Fruit fly (Drosophila melanogaster) whole organism, embryonic: Measurements from ENCODE around the gene Grip128.
A peak's percentile ranks its signal among the peaks of the same experiment; 100 is the strongest.

Experiments
- Atf6 ChIP-seq: fragments of 200-800 bp; sonication (Bioruptor generic); IDR thresholded peaks from 2 replicates; pipeline ENCODE4 v1.3.6; 2022; ENCODE audit warnings: missing biosample characterization, missing genetic modification characterization
- BtbVII ChIP-seq: fragments of 200-800 bp; sonication (Bioruptor generic); optimal IDR thresholded peaks from 3 replicates; lab custom pipeline; 2017; ENCODE audit warnings: missing biosample characterization, mild to moderate bottlenecking, missing genetic modification characterization
- CG10209 ChIP-seq: fragments of 200-800 bp; sonication (Bioruptor generic); optimal IDR thresholded peaks from 3 replicates; lab custom pipeline; 2017; ENCODE audit warnings: missing biosample characterization, mild to moderate bottlenecking, missing genetic modification characterization, missing genetic modification reagents
- CG15601 ChIP-seq: fragments of 200-800 bp; sonication (Bioruptor generic); optimal IDR thresholded peaks from 3 replicates; lab custom pipeline; 2019; ENCODE audit warnings: missing biosample characterization, mild to moderate bottlenecking, missing genetic modification characterization, moderate library complexity
- CG1603 ChIP-seq: fragments of 200-800 bp; sonication (Bioruptor generic); optimal IDR thresholded peaks from 2 replicates; lab custom pipeline; 2019; ENCODE audit warnings: missing biosample characterization, mild to moderate bottlenecking, missing genetic modification characterization, moderate library complexity
- CG16813 ChIP-seq: fragments of 200-800 bp; sonication (Bioruptor generic); IDR thresholded peaks from 3 replicates; pipeline ENCODE4 v1.3.6; 2022; ENCODE audit warnings: missing biosample characterization, missing genetic modification characterization; ENCODE audit not compliant: partially characterized antibody
- CG17359 ChIP-seq: fragments of 200-800 bp; sonication (Bioruptor generic); optimal IDR thresholded peaks from 3 replicates; lab custom pipeline; 2018; ENCODE audit warnings: missing biosample characterization, mild to moderate bottlenecking, missing genetic modification characterization, moderate library complexity
- CG18599 ChIP-seq: fragments of 200-800 bp; sonication (Bioruptor generic); optimal IDR thresholded peaks from 3 replicates; lab custom pipeline; 2017; ENCODE audit warnings: missing biosample characterization, missing genetic modification characterization, mild to moderate bottlenecking, moderate library complexity, missing genetic modification reagents
- CG2678 ChIP-seq: fragments of 200-800 bp; sonication (Bioruptor generic); optimal IDR thresholded peaks from 3 replicates; lab custom pipeline; 2019; ENCODE audit warnings: missing biosample characterization, mild to moderate bottlenecking, missing genetic modification characterization, moderate library complexity
- CG31365 ChIP-seq: fragments of 200-800 bp; sonication (Bioruptor generic); optimal IDR thresholded peaks from 2 replicates; lab custom pipeline; 2018; ENCODE audit warnings: missing biosample characterization, mild to moderate bottlenecking, missing genetic modification characterization
- CG32772 ChIP-seq: fragments of 200-800 bp; sonication (Bioruptor generic); IDR thresholded peaks from 2 replicates; pipeline ENCODE4 v1.3.6; 2022; ENCODE audit warnings: missing biosample characterization, missing genetic modification characterization
- CG4360 ChIP-seq: fragments of 200-800 bp; sonication (Bioruptor generic); IDR thresholded peaks from 2 replicates; pipeline ENCODE4 v1.3.6; 2022; ENCODE audit warnings: missing biosample characterization, missing genetic modification characterization
- CG43689 ChIP-seq: fragments of 200-800 bp; sonication (Bioruptor generic); IDR thresholded peaks from 2 replicates; pipeline ENCODE4 v1.3.6; 2022; ENCODE audit warnings: missing biosample characterization, missing genetic modification characterization
- CG5180 ChIP-seq: fragments of 200-800 bp; sonication (Bioruptor generic); optimal IDR thresholded peaks from 3 replicates; lab custom pipeline; 2017; ENCODE audit warnings: missing biosample characterization, missing genetic modification characterization, mild to moderate bottlenecking, moderate library complexity, missing genetic modification reagents
- CG9609 ChIP-seq: fragments of 200-800 bp; sonication (Bioruptor generic); optimal IDR thresholded peaks from 3 replicates; lab custom pipeline; 2016; ENCODE audit warnings: missing biosample characterization, missing genetic modification characterization
- CG9727 ChIP-seq: fragments of 200-800 bp; sonication (Bioruptor generic); optimal IDR thresholded peaks from 3 replicates; lab custom pipeline; 2017; ENCODE audit warnings: missing biosample characterization, mild to moderate bottlenecking, missing genetic modification characterization
- CTCF ChIP-seq: fragments of 200-800 bp; sonication (Bioruptor generic); optimal IDR thresholded peaks from 2 replicates; lab custom pipeline; 2017; ENCODE audit warnings: missing biosample characterization, mild to moderate bottlenecking, missing genetic modification characterization, moderate library complexity
- HHEX ChIP-seq: fragments of 200-800 bp; sonication (Bioruptor generic); optimal IDR thresholded peaks from 3 replicates; lab custom pipeline; 2017; ENCODE audit warnings: missing biosample characterization, mild to moderate bottlenecking, missing genetic modification characterization, missing genetic modification reagents
- MESR4 ChIP-seq: fragments of 200-800 bp; sonication (Bioruptor generic); optimal IDR thresholded peaks from 2 replicates; lab custom pipeline; 2018; ENCODE audit warnings: missing biosample characterization, mild to moderate bottlenecking, missing genetic modification characterization, moderate library complexity
- Mad ChIP-seq: fragments of 200-800 bp; sonication (Bioruptor generic); optimal IDR thresholded peaks from 2 replicates; lab custom pipeline; 2016; ENCODE audit warnings: missing biosample characterization, missing genetic modification characterization
- NC2α ChIP-seq: fragments of 200-800 bp; sonication (Bioruptor generic); optimal IDR thresholded peaks from 2 replicates; lab custom pipeline; 2016; ENCODE audit warnings: missing biosample characterization, missing genetic modification characterization
- Nf-YA ChIP-seq: fragments of 200-800 bp; sonication (Bioruptor generic); IDR thresholded peaks from 2 replicates; pipeline ENCODE4 v1.3.6; 2022; ENCODE audit warnings: missing biosample characterization, missing genetic modification characterization
- Opbp ChIP-seq: fragments of 200-800 bp; sonication (Bioruptor generic); IDR thresholded peaks from 3 replicates; pipeline ENCODE4 v1.3.6; 2022; ENCODE audit warnings: missing biosample characterization, missing genetic modification characterization; ENCODE audit not compliant: partially characterized antibody
- Vsx1 ChIP-seq: fragments of 200-800 bp; sonication (Bioruptor generic); optimal IDR thresholded peaks from 2 replicates; lab custom pipeline; 2017; ENCODE audit warnings: missing biosample characterization, mild to moderate bottlenecking, missing genetic modification characterization, missing genetic modification reagents
- al ChIP-seq: fragments of 200-800 bp; sonication (Bioruptor generic); IDR thresholded peaks from 2 replicates; pipeline ENCODE4 v1.3.6; 2022; ENCODE audit warnings: missing biosample characterization, missing genetic modification characterization
- btn ChIP-seq: fragments of 200-800 bp; sonication (Bioruptor generic); optimal IDR thresholded peaks from 2 replicates; lab custom pipeline; 2016; ENCODE audit warnings: missing biosample characterization, missing genetic modification characterization
- chm ChIP-seq: fragments of 200-800 bp; sonication (Bioruptor generic); IDR thresholded peaks from 2 replicates; pipeline ENCODE4 v1.3.6; 2022; ENCODE audit warnings: missing biosample characterization, missing genetic modification characterization
- ems ChIP-seq: fragments of 200-800 bp; sonication (Bioruptor generic); optimal IDR thresholded peaks from 3 replicates; lab custom pipeline; 2016; ENCODE audit warnings: missing biosample characterization, missing genetic modification characterization
- esg ChIP-seq: fragments of 200-800 bp; sonication (Bioruptor generic); conservative IDR thresholded peaks from 2 replicates; pipeline ENCODE4 v1.3.6; 2022; ENCODE audit warnings: missing biosample characterization, missing genetic modification characterization
- fd64A ChIP-seq: fragments of 200-800 bp; sonication (Bioruptor generic); optimal IDR thresholded peaks from 3 replicates; lab custom pipeline; 2018; ENCODE audit warnings: missing biosample characterization, mild to moderate bottlenecking, missing genetic modification characterization
- fu2 ChIP-seq: fragments of 200-800 bp; sonication (Bioruptor generic); optimal IDR thresholded peaks from 2 replicates; lab custom pipeline; 2016; ENCODE audit warnings: missing biosample characterization, missing genetic modification characterization
- gce ChIP-seq: fragments of 200-800 bp; sonication (Bioruptor generic); IDR thresholded peaks from 3 replicates; pipeline ENCODE4 v1.3.6; 2022; ENCODE audit warnings: missing biosample characterization, missing genetic modification characterization
- gem ChIP-seq: fragments of 200-800 bp; sonication (Bioruptor generic); optimal IDR thresholded peaks from 2 replicates; lab custom pipeline; 2019; ENCODE audit warnings: missing biosample characterization, mild to moderate bottlenecking, missing genetic modification characterization, moderate library complexity
- grn ChIP-seq: fragments of 200-800 bp; sonication (Bioruptor generic); optimal IDR thresholded peaks from 3 replicates; lab custom pipeline; 2017; ENCODE audit warnings: missing biosample characterization, missing genetic modification characterization
- jumu ChIP-seq: fragments of 200-800 bp; sonication (Bioruptor generic); optimal IDR thresholded peaks from 3 replicates; lab custom pipeline; 2016; ENCODE audit warnings: missing biosample characterization, missing genetic modification characterization
- ken ChIP-seq: fragments of 200-800 bp; sonication (Bioruptor generic); IDR thresholded peaks from 3 replicates; pipeline ENCODE4 v1.3.6; 2022; ENCODE audit warnings: missing biosample characterization, missing genetic modification characterization
- lab ChIP-seq: fragments of 200-800 bp; sonication (Bioruptor generic); optimal IDR thresholded peaks from 3 replicates; lab custom pipeline; 2017; ENCODE audit warnings: missing biosample characterization, missing genetic modification characterization, mild to moderate bottlenecking, moderate library complexity, missing genetic modification reagents
- lov ChIP-seq, 2 experiments: fragments of 200-800 bp in 1 of 2; fragments of >200 bp in 1 of 2; sonication (Bioruptor generic) in 1 of 2; IDR thresholded peaks in 1 of 2; optimal IDR thresholded peaks in 1 of 2; 2 replicates in 1 of 2; 3 replicates in 1 of 2; pipeline versions ENCODE4 v1.3.6 to Lab custom; 2017 to 2022; ENCODE audit warnings: missing biosample characterization in 1 of 2, missing genetic modification characterization in 1 of 2
- nau ChIP-seq: fragments of 200-800 bp; sonication (Bioruptor generic); optimal IDR thresholded peaks from 3 replicates; lab custom pipeline; 2017; ENCODE audit warnings: missing biosample characterization, mild to moderate bottlenecking, missing genetic modification characterization, missing genetic modification reagents
- odd ChIP-seq: fragments of 200-800 bp; sonication (Bioruptor generic); optimal IDR thresholded peaks from 2 replicates; lab custom pipeline; 2017; ENCODE audit warnings: missing biosample characterization, mild to moderate bottlenecking, missing genetic modification characterization
- onecut ChIP-seq: fragments of 200-800 bp; sonication (Bioruptor generic); IDR thresholded peaks from 2 replicates; pipeline ENCODE4 v1.3.6; 2022; ENCODE audit warnings: missing biosample characterization, missing genetic modification characterization
- pho ChIP-seq: fragments of 200-800 bp; sonication (Bioruptor generic); optimal IDR thresholded peaks from 2 replicates; lab custom pipeline; 2016; ENCODE audit warnings: missing biosample characterization, missing genetic modification characterization
- sens ChIP-seq: fragments of 200-800 bp; sonication (Bioruptor generic); peaks from one replicate; lab custom pipeline; 2016; ENCODE audit warnings: missing biosample characterization, missing genetic modification characterization
- shn ChIP-seq: fragments of 200-800 bp; sonication (Bioruptor generic); optimal IDR thresholded peaks from 3 replicates; lab custom pipeline; 2016; ENCODE audit warnings: missing biosample characterization, missing genetic modification characterization
- sr ChIP-seq: fragments of 200-800 bp; sonication (Bioruptor generic); IDR thresholded peaks from 3 replicates; pipeline ENCODE4 v1.3.6; 2022; ENCODE audit warnings: missing biosample characterization, missing genetic modification characterization
- stc ChIP-seq: fragments of 200-800 bp; sonication (Bioruptor generic); IDR thresholded peaks from 2 replicates; pipeline ENCODE4 v1.3.6; 2022; ENCODE audit warnings: missing biosample characterization, missing genetic modification characterization
- tna ChIP-seq: fragments of 200-800 bp; sonication (Bioruptor generic); IDR thresholded peaks from 2 replicates; pipeline ENCODE4 v1.3.6; 2022; ENCODE audit warnings: missing biosample characterization, missing genetic modification characterization; ENCODE audit not compliant: partially characterized antibody
- twi ChIP-seq: fragments of 200-800 bp; optimal IDR thresholded peaks from 2 replicates; lab custom pipeline; 2019; ENCODE audit warnings: missing biosample characterization, mild to moderate bottlenecking, missing genetic modification characterization, moderate library complexity
- vvl ChIP-seq: fragments of 200-800 bp; sonication (Bioruptor generic); IDR thresholded peaks from 2 replicates; pipeline ENCODE4 v1.3.6; 2022; ENCODE audit warnings: missing biosample characterization, missing genetic modification characterization
- zfh2 ChIP-seq: fragments of 200-800 bp; sonication (Bioruptor generic); optimal IDR thresholded peaks from 2 replicates; lab custom pipeline; 2016; ENCODE audit warnings: missing biosample characterization, missing genetic modification characterization

The Grip128 gene

DNA sequence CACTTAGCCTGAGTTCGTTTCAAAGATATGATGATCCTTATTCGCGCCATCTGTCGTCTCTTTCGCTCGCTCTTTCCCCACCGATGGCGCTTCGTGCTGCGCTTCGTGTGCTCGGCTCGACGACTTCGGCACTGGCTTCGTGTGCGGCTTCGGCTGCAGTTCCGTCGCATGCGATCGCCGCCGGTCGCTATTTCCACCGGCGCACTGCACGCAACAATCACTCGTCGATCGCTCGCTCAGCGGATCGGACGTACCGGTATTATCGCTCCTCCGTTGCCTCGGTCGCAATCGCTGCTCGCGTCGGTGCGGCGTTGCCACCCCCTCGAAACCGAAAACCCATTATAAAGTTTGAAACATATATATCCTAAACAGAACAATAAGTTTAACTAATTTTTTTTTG lies 26.9 kb upstream of the Grip128 start (continued):
- TF ChIP-seq NC2α (GFP tag; lab: Kevin White, UChicago) = peak; percentile 9
- peak; percentile 4 for TF ChIP-seq CG15601 (tag; lab: Kevin White, UChicago)
- TF ChIP-seq CG32772 = peak; percentile 12; the same call in 1 of the 2 replicates
- TF ChIP-seq CG16813 = no peak
- TF ChIP-seq grn = peak; percentile 13
- peak; percentile 50 for TF ChIP-seq CTCF (GFP tag; lab: Kevin White, UChicago)
- 0 out of 2 replicates have a peak, but pooled peaks have one; percentile 28 for TF ChIP-seq Nf-YA (GFP tag; lab: Robert Waterston, UW)
- TF ChIP-seq sens = peak; percentile 79
- TF ChIP-seq tna (GFP tag; lab: Robert Waterston, UW) = peak; percentile 33; the same call in 1 of the 2 replicates
- TF ChIP-seq jumu = peak; percentile 27
- TF ChIP-seq twi = peak; percentile 44
- no peak for TF ChIP-seq fu2 (GFP tag; lab: Kevin White, UChicago)
- peak; percentile 8 for TF ChIP-seq CG18599 (GFP tag; lab: Kevin White, UChicago)
- no peak for TF ChIP-seq CG9609 (GFP tag; lab: Kevin White, UChicago)
- no peak for TF ChIP-seq lov (optimal IDR thresholded peaks at IDR 0.05; lab: Kevin White, UChicago)
- TF ChIP-seq lov (GFP tag; IDR thresholded peaks at IDR 0.05; lab: Robert Waterston, UW) = 0 out of 3 replicates have a peak, but pooled peaks have one; percentile 40
- peak; percentile 74; the same call in 1 of the 2 replicates for TF ChIP-seq chm (GFP tag; lab: Robert Waterston, UW)
- TF ChIP-seq CG2678 (tag; lab: Kevin White, UChicago) = no peak
- TF ChIP-seq gem = peak; percentile 4
- 0 out of 2 replicates have a peak, but pooled peaks have one; percentile 12 for TF ChIP-seq Atf6
- 0 out of 3 replicates have a peak, but pooled peaks have one; percentile 44 for TF ChIP-seq ken
- TF ChIP-seq shn (GFP tag; lab: Kevin White, UChicago) = no peak
- no peak for TF ChIP-seq CG43689 (GFP tag; lab: Robert Waterston, UW)
- peak; percentile 56; the same call in 1 of the 2 replicates for TF ChIP-seq vvl (GFP tag; lab: Robert Waterston, UW)
- peak; percentile 44 for TF ChIP-seq CG9727 (GFP tag; lab: Kevin White, UChicago)
- peak; percentile 1 for TF ChIP-seq HHEX (GFP tag; lab: Kevin White, UChicago)
- peak; percentile 14 for TF ChIP-seq MESR4 (GFP tag; lab: Kevin White, UChicago)
- no peak for TF ChIP-seq esg (GFP tag; lab: Robert Waterston, UW)
- no peak for TF ChIP-seq CG31365 (tag; lab: Kevin White, UChicago)
- peak; percentile 20 for TF ChIP-seq ems (GFP tag; lab: Kevin White, UChicago)
- peak; percentile 28; the same call in 1 of the 3 replicates for TF ChIP-seq sr (GFP tag; lab: Robert Waterston, UW)
- TF ChIP-seq stc = 0 out of 2 replicates have a peak, but pooled peaks have one; percentile 5
- no peak for TF ChIP-seq al (GFP tag; lab: Robert Waterston, UW)
- peak; percentile 46; the same call in 1 of the 3 replicates for TF ChIP-seq gce
- TF ChIP-seq Opbp (GFP tag; lab: Robert Waterston, UW) = peak; percentile 53; the same call in 1 of the 3 replicates
- TF ChIP-seq CG1603 (tag; lab: Kevin White, UChicago) = peak; percentile 46
- TF ChIP-seq btn (GFP tag; lab: Kevin White, UChicago) = no peak
- peak; percentile 43 for TF ChIP-seq CG5180 (GFP tag; lab: Kevin White, UChicago)

DNA sequence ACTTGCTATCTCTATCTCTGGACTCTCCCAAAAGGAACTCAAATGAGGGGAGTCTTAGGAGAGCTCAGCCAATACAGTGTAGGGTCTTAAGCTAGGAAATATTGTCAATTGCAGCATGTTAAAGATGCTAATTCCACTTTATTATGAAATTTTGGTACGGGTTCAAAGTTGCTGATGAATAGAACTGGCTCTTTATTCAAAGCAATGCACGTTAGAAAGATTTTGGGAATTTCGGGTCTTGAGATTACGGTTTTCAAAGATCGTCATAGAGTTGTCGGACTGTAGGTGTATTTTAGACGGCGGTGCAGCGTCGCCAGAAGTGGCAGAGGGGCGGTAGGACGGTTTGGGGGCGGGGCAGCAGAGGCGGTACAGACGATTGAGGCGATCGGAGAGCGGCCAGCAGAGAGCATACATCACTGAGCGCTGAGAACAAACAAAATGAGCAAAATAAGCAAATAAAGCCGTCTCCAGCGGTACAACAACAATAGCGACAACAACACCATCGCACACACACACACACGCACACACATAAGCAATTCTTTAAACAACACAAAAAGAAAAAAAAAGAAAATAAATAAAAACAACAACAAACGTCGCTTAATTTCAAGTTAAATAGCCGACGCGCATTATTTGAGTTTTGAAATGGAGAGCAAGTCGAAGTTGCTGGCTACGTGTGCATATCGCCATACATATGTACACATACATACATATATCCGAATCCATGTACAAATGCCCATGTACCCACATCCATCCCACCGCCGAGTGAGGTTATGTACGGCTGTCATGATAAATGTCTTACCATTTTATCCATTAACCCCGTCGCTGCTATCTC lies 25.7 kb upstream of the Grip128 start:
- peak; percentile 29 for TF ChIP-seq fd64A (GFP tag; lab: Kevin White, UChicago)
- no peak for TF ChIP-seq zfh2 (GFP tag; lab: Kevin White, UChicago)
- no peak for TF ChIP-seq pho (GFP tag; lab: Kevin White, UChicago)
- no peak for TF ChIP-seq Mad (GFP tag; lab: Kevin White, UChicago)
- TF ChIP-seq onecut (GFP tag; lab: Robert Waterston, UW) = 0 out of 2 replicates have a peak, but pooled peaks have one; percentile 7
- TF ChIP-seq CG17359 = peak; percentile 13
- TF ChIP-seq nau (GFP tag; lab: Kevin White, UChicago) = peak; percentile 1
- TF ChIP-seq CG4360 (GFP tag; lab: Robert Waterston, UW) = peak; percentile 82
- peak; percentile 20 for TF ChIP-seq Vsx1 (GFP tag; lab: Kevin White, UChicago)
- TF ChIP-seq odd (GFP tag; lab: Kevin White, UChicago) = peak; percentile 9
- peak; percentile 37 for TF ChIP-seq CG10209 (GFP tag; lab: Kevin White, UChicago)
- TF ChIP-seq lab = peak; percentile 24
- peak; percentile 22 for TF ChIP-seq BtbVII
